Fruit fly (Drosophila melanogaster): Measurements from ENCODE around the gene CG13895.

dm6 chr3L:755259-755658 is 47.3 kb upstream of the CG13895 start, which contains the start of gene hng3:
- TF ChIP-seq CTCF (optimal IDR thresholded peaks at IDR 0.05) (no peak), CG8478 (optimal IDR thresholded peaks at IDR 0.05) (no peak)
